Worm (Caenorhabditis elegans): ENCODE results near the gene lipl-1.

ce11 chrV:12933654-12934053, 13.9 kb downstream of the lipl-1 start:
- TF ChIP-seq W03F9.2 (tag; optimal IDR thresholded peaks at IDR 0.05) = no peak
- no peak for TF ChIP-seq him-1 (tag; optimal IDR thresholded peaks at IDR 0.05)

Measured in whole organism, L4/young adult.